Worm (Caenorhabditis elegans) whole organism, L4/young adult: Measurements from ENCODE around the gene faah-1.

Experiments
- dao-5 ChIP-seq: sonication (generic microtip); optimal IDR thresholded peaks from 2 replicates; lab custom pipeline; 2016; ENCODE audit warnings: missing genotype, missing genetic modification characterization, moderate library complexity, missing compliant biosample characterization
- him-1 ChIP-seq: sonication (generic microtip); optimal IDR thresholded peaks from 2 replicates; lab custom pipeline; 2016; ENCODE audit warnings: missing genotype, missing genetic modification reagents, missing genetic modification characterization, missing compliant biosample characterization

DNA sequence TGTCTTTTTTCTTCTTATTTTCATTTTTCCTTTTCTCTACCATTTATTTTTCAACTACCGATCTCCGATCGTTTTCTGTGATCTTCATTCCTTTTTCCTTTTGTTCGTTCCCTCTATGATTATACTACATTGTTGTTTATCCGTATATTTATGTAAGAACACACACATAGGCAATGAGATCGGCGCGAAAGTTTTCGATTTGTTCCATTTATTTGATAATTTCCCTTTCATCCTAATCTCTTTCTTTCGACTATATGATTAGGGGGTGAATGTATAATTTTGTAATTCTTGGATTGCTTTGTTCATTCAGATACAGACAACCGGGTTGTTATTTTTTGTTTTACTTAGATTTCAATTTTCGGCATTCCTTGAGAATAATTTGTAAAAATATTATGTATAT lies 14.4 kb downstream of the faah-1 start:
- TF ChIP-seq dao-5 (no peak), him-1 (tag; lab: Kevin White, UChicago) (no peak)
